Fruit fly (Drosophila melanogaster) S2 (cell line): ENCODE data around the gene CASK.

Source experiments
- CG8478 ChIP-seq: fragments of >200 bp; optimal IDR thresholded peaks from 2 replicates; lab custom pipeline; 2018
- CTCF ChIP-seq, 2 experiments: fragments of >200 bp; optimal IDR thresholded peaks; 2 replicates each; lab custom pipeline; 2018

DNA sequence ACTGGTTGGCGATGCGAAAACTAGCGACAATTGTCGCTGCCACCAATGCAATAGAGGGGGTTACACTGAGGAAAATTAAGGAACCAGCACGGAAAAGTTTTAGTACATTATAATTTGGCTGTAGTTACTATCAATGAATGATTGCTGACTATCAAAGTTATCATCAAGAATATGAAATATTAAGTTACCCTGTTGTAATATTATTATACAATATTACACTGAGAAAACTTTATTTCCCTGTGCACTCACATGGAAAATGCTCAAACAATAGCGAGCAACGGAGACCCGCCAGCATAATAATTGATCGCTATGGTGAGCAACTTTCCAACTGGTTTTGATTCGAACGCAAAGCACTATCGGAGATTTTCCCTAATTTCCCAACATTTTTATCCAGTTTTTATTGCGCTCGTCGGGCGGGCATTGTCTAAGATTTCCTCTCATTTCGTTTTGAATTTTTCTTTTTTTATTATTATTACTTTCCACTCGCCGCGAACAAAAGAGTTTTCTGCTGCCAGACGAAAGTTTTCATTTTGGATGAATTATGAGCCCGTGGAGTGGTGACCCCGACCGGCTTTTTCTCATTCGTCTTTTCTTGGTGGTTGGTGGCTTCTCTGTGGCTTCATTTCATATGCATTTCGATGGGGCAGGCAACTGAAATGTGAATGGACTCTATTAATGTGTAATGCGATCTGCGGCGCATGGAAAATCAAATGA lies 39.8 kb upstream of the CASK start:
- TF ChIP-seq CG8478 (no peak), CTCF (optimal IDR thresholded peaks at IDR 0.05; lab: Kevin White, UChicago) (no peak)
